Worm (Caenorhabditis elegans): Measurements from ENCODE around the gene R10E8.6.

The R10E8.6 gene

DNA sequence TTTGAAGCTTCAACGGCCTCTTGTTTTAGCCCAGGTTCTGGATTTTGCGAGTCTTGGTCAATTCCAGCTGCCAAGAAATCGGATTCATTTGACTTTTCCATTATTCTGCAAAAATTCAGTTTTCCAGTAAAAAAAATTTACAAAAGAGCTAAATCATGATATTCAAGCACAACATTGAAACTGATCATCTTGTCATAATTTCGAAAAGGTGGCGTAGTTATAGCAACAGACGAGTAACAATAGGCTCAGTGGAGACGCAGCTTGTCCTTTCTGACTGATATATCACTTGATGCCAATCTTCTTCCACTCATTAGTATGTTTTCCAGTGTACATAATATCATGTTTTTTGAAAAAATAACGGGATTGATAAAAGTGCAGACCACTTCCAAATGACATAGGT, 2.6 kb upstream of the R10E8.6 start, which contains the start of gene fbxa-213:
fbxa-213 (minus strand) TSS at position 101 of the 400 bp plus-strand sequence.
- no peak for TF ChIP-seq ceh-32 (tag; optimal IDR thresholded peaks at IDR 0.05; ENCODE audit: poor library complexity)
- TF ChIP-seq unc-62 (GFP tag; optimal IDR thresholded peaks at IDR 0.05 in 1 of 2): peak in 1 of 2 experiments; percentile 55
- no peak for TF ChIP-seq unc-62 (tag; optimal IDR thresholded peaks at IDR 0.05)

DNA sequence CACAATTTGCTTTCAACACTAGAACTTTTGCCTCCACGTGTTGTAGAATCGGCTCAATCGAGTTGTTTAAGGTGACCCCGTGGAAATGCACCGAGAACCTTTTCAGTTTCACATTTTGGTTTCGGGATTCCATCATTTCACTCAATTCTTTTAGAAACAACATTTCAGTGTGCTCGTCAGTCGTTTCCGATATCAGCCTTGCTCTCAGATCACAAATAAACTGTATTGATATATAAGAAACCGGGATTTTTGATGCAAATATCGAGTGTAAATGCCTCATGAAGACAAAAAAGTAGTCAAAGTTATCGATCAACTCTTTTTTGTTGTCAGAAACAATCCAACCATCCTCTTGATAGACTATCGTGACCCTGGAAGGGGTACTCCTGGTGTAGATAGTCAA, 677 bp downstream of the R10E8.6 start:
- TF ChIP-seq arid-1 (GFP tag; conservative IDR thresholded peaks at IDR 0.05) (no peak), spr-3 (GFP tag; optimal IDR thresholded peaks at IDR 0.05) (no peak), spr-1 (tag; optimal IDR thresholded peaks at IDR 0.05) (no peak), aha-1 (tag) (peak; percentile 91), lin-29 (GFP tag; IDR thresholded peaks at IDR 0.05) (no peak), Y75B8A.6 (GFP tag; IDR thresholded peaks at IDR 0.05) (no peak), nhr-48 (tag; optimal IDR thresholded peaks at IDR 0.05) (no peak), snpc-1.2 (GFP tag; IDR thresholded peaks at IDR 0.05) (no peak)

DNA sequence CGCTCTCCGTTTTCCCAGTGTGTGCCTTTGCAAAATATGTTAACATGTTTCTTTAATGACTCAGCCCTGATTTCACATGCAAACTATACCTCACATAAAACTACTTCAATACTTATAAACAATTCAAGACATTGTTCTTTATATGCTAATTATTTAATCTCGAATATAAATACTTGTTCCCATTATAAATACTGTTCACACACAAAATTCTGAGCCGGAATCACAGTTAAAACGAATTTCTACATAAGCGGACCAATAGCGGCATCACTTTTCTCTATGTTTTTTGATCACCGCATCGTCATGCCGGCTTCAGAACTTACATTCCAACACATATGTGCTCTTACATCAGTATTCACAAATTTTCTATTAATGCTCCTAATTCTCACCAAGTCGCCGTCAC, 11.7 kb downstream of the R10E8.6 start, which contains the start of gene R10E8.5:
R10E8.5 (plus strand) TSS at position 301 of the 400 bp plus-strand sequence.
- no peak for TF ChIP-seq ztf-11 (tag; optimal IDR thresholded peaks at IDR 0.05)
- no peak for TF ChIP-seq ces-1 (GFP tag; optimal IDR thresholded peaks at IDR 0.05)
- no peak for TF ChIP-seq ceh-82 (tag; optimal IDR thresholded peaks at IDR 0.05)
- TF ChIP-seq F44E2.7 (GFP tag; IDR thresholded peaks at IDR 0.05): no peak
- no peak for TF ChIP-seq unc-62 (GFP tag; optimal IDR thresholded peaks at IDR 0.05 in 1 of 2)
- TF ChIP-seq unc-62 (tag; optimal IDR thresholded peaks at IDR 0.05): no peak
- no peak for TF ChIP-seq dmd-8 (GFP tag; IDR thresholded peaks at IDR 0.05)

DNA sequence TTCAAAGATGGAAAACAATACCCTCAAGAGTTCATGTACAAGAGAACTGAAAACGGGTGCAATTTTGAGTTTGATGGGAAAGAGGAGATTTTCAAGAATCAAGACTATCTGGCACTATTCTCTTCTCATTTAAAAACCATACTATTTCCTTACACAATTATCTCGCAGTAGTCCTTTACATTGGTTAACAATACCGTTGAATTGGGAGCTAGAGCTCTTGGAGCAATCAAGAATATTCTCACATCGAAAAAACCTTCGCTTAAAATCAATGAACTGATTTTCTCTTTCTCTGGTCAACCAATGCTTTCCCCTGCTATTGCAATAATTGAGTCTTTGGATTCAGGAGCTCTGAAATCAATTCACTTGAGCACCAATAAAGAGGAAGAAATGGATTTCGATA, 12.7 kb downstream of the R10E8.6 start, which contains the start of gene R10E8.2:
R10E8.2 (plus strand) TSS at position 301 of the 400 bp plus-strand sequence.
- TF ChIP-seq Y48G9A.11 (GFP tag; IDR thresholded peaks at IDR 0.05) (no peak), set-16 (GFP tag; IDR thresholded peaks at IDR 0.05) (no peak), hlh-11 (tag; optimal IDR thresholded peaks at IDR 0.05) (no peak), nhr-6 (tag; optimal IDR thresholded peaks at IDR 0.05) (no peak), php-3 (GFP tag; IDR thresholded peaks at IDR 0.05) (no peak), attf-4 (tag; optimal IDR thresholded peaks at IDR 0.05) (no peak), hif-1 (tag; optimal IDR thresholded peaks at IDR 0.05) (no peak), F37D6.2 (tag; optimal IDR thresholded peaks at IDR 0.05) (no peak), arid-1 (GFP tag; conservative IDR thresholded peaks at IDR 0.05) (no peak), F44E2.7 (GFP tag; IDR thresholded peaks at IDR 0.05) (no peak), ZK546.5 (tag; optimal IDR thresholded peaks at IDR 0.05) (no peak), vab-7 (GFP tag; IDR thresholded peaks at IDR 0.05) (no peak), dmd-9 (GFP tag; IDR thresholded peaks at IDR 0.05) (no peak), dmd-6 (GFP tag; IDR thresholded peaks at IDR 0.05) (no peak), ztf-11 (tag; optimal IDR thresholded peaks at IDR 0.05) (no peak), spr-1 (tag; optimal IDR thresholded peaks at IDR 0.05) (no peak), lin-38 (GFP tag; IDR thresholded peaks at IDR 0.05) (no peak), nhr-10 (tag; optimal IDR thresholded peaks at IDR 0.05) (no peak), hlh-30 (tag; optimal IDR thresholded peaks at IDR 0.05; ENCODE audit: insufficient read depth) (no peak)

DNA sequence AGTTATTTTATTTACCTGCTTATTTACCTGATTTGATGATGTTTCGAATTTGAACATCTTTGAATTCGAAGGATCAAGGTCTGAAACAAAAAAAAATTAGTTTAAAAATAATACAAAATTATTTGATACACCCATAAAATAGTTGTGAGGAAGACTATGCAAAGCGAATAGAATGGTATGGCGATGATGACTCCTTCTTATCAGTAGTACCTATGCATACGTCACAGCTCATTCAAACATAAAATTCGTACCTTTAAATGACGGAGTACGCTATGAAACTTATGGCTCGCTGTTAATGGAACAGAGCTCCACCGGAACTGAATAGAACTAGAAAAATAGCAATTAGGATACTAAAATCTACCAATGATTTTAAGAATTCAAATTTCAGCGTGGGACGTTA, 14.0 kb downstream of the R10E8.6 start, which contains the start of gene R10E8.1:
R10E8.1 (minus strand) TSS at position 178 of the 400 bp plus-strand sequence.
- TF ChIP-seq nhr-11 (tag; optimal IDR thresholded peaks at IDR 0.05): no peak
- peak; percentile 57 for TF ChIP-seq nhr-28 (tag; optimal IDR thresholded peaks at IDR 0.05)
- no peak for TF ChIP-seq jun-1 (tag; optimal IDR thresholded peaks at IDR 0.05)
- no peak for TF ChIP-seq nhr-76 (tag; optimal IDR thresholded peaks at IDR 0.05)
- TF ChIP-seq pqm-1 (tag; optimal IDR thresholded peaks at IDR 0.05): peak; percentile 15
